Worm (Caenorhabditis elegans): ENCODE measurements around the gene F11D11.6.

DNA sequence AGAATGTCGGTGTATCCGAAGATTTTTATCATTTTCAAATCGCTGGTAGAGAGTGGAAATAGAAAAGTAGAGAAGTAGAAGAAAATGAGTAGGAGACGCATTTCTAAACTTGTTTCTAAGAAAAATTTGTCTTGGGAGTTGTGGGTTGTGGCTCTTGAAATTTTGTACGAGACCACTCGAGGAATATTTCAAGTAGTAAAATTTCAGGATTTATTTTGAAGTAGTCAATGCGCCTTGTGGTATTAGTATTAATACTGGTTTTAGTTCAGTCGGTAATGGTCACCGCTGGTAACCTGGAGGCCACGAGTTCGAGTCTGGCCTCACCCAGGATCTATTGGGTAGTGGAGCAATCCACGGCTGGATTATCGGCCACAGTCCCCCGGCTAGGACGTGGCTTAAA, 4.2 kb downstream of the F11D11.6 start, which contains the start of gene clec-252:
- TF ChIP-seq ref-1 (GFP tag; conservative IDR thresholded peaks at IDR 0.05) (no peak), cog-1 (tag; optimal IDR thresholded peaks at IDR 0.05) (no peak), tab-1 (GFP tag; IDR thresholded peaks at IDR 0.05) (no peak), flt-1 (GFP tag; IDR thresholded peaks at IDR 0.05) (no peak), med-1 (GFP tag; optimal IDR thresholded peaks at IDR 0.05; ENCODE audit: insufficient read depth) (no peak), ztf-23 (GFP tag; IDR thresholded peaks at IDR 0.05) (no peak), ztf-29 (GFP tag; IDR thresholded peaks at IDR 0.05) (no peak)
